Worm (Caenorhabditis elegans): ENCODE data around the gene C18H7.11.

ce11 chrIV:613155-613554 is 16.5 kb downstream of the C18H7.11 start:
- no peak for TF ChIP-seq pag-3 (tag; optimal IDR thresholded peaks at IDR 0.05; ENCODE audit: borderline replicate concordance)
- TF ChIP-seq ets-4 (tag; optimal IDR thresholded peaks at IDR 0.05), result no peak
- TF ChIP-seq fax-1 (tag; optimal IDR thresholded peaks at IDR 0.05), result no peak
- no peak for TF ChIP-seq pha-4 (tag; optimal IDR thresholded peaks at IDR 0.05)
- TF ChIP-seq unc-42 (tag; optimal IDR thresholded peaks at IDR 0.05), result no peak
- peak; percentile 97 for TF ChIP-seq nfya-1 (tag; optimal IDR thresholded peaks at IDR 0.05)
- no peak for TF ChIP-seq dmd-4 (tag; optimal IDR thresholded peaks at IDR 0.05; ENCODE audit: borderline replicate concordance)
- no peak for TF ChIP-seq fkh-10 (GFP tag; optimal IDR thresholded peaks at IDR 0.05)
- TF ChIP-seq ama-1 (optimal IDR thresholded peaks at IDR 0.05), result no peak
- TF ChIP-seq lim-6 (tag; optimal IDR thresholded peaks at IDR 0.05), result no peak
- TF ChIP-seq rnt-1 (tag; optimal IDR thresholded peaks at IDR 0.05), result no peak

All from whole organism, late embryonic.